Worm (Caenorhabditis elegans): ENCODE measurements around the gene JC8.16.

DNA sequence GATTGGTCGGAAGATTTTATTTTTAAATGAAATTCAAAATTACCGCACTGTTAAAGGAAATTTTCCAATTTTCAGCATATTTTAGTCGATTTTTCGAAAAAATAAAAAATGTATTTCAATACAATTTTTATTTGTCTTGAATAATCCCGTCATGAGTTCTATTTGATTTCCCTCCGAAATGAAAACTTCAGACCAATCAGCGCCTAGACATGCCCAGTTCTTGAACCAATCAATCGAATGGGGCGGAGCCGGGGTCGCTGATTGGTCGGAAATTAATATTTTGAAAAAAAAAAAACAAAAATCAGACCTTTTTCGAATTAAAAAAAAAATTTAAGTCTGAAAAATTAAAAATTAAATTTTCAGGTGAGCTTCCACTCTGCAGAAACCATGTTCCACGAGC is 50.7 kb downstream of the JC8.16 start:
- no peak for TF ChIP-seq nhr-232 (tag; optimal IDR thresholded peaks at IDR 0.05)
- no peak for TF ChIP-seq nhr-11 (tag; optimal IDR thresholded peaks at IDR 0.05)
- no peak for TF ChIP-seq pha-4 (tag; optimal IDR thresholded peaks at IDR 0.05)
- no peak for TF ChIP-seq dve-1 (tag; optimal IDR thresholded peaks at IDR 0.05)
- TF ChIP-seq pat-9 (tag; optimal IDR thresholded peaks at IDR 0.05): no peak
- TF ChIP-seq lin-11 (tag; optimal IDR thresholded peaks at IDR 0.05): no peak
- no peak for TF ChIP-seq elt-2 (tag; optimal IDR thresholded peaks at IDR 0.05)
- no peak for TF ChIP-seq K02D7.2 (tag; optimal IDR thresholded peaks at IDR 0.05)
- no peak for TF ChIP-seq sox-4 (tag; optimal IDR thresholded peaks at IDR 0.05)
- TF ChIP-seq pqm-1 (tag; optimal IDR thresholded peaks at IDR 0.05): no peak
- no peak for TF ChIP-seq rnt-1 (tag; optimal IDR thresholded peaks at IDR 0.05)
- TF ChIP-seq nfya-1 (tag; optimal IDR thresholded peaks at IDR 0.05): peak; percentile 64

All from whole organism, late embryonic.